Fruit fly (Drosophila melanogaster) whole organism, embryonic: Measurements from ENCODE around the gene CG6296.
A peak's percentile ranks its signal among the peaks of the same experiment; 100 is the strongest.

Experiments used
- Awh ChIP-seq: fragments of 200-800 bp; sonication (Bioruptor generic); IDR thresholded peaks from 2 replicates; pipeline ENCODE4, ENCODE4 v1.3.6; 2022; ENCODE audit warnings: missing biosample characterization, missing genetic modification characterization
- CG10543 ChIP-seq: fragments of 200-800 bp; sonication (Bioruptor generic); optimal IDR thresholded peaks from 3 replicates; lab custom pipeline; 2017; ENCODE audit warnings: missing biosample characterization, mild to moderate bottlenecking, missing genetic modification characterization, moderate library complexity
- CG11093 ChIP-seq: fragments of 200-800 bp; sonication (Bioruptor generic); IDR thresholded peaks from 3 replicates; pipeline ENCODE4 v1.3.6; 2022; ENCODE audit warnings: missing biosample characterization, missing genetic modification characterization
- CG13624 ChIP-seq: fragments of 200-800 bp; sonication (Bioruptor generic); optimal IDR thresholded peaks from 2 replicates; lab custom pipeline; 2016; ENCODE audit warnings: missing biosample characterization, missing genetic modification characterization
- CG1603 ChIP-seq: fragments of 200-800 bp; sonication (Bioruptor generic); optimal IDR thresholded peaks from 2 replicates; lab custom pipeline; 2019; ENCODE audit warnings: missing biosample characterization, mild to moderate bottlenecking, missing genetic modification characterization, moderate library complexity
- CG16779 ChIP-seq: fragments of 200-800 bp; sonication (Bioruptor generic); IDR thresholded peaks from 2 replicates; pipeline ENCODE4 v1.3.6; 2022; ENCODE audit warnings: missing biosample characterization, missing genetic modification characterization
- CG16813 ChIP-seq: fragments of 200-800 bp; sonication (Bioruptor generic); IDR thresholded peaks from 3 replicates; pipeline ENCODE4 v1.3.6; 2022; ENCODE audit warnings: missing biosample characterization, missing genetic modification characterization; ENCODE audit not compliant: partially characterized antibody
- CG17612 ChIP-seq: fragments of 200-800 bp; sonication (Bioruptor generic); IDR thresholded peaks from 2 replicates; pipeline ENCODE4 v1.3.6; 2022; ENCODE audit warnings: missing biosample characterization, missing genetic modification characterization
- CG2678 ChIP-seq: fragments of 200-800 bp; sonication (Bioruptor generic); optimal IDR thresholded peaks from 3 replicates; lab custom pipeline; 2019; ENCODE audit warnings: missing biosample characterization, mild to moderate bottlenecking, missing genetic modification characterization, moderate library complexity
- CG2875 ChIP-seq: fragments of 200-800 bp; sonication (Bioruptor generic); optimal IDR thresholded peaks from 2 replicates; lab custom pipeline; 2017; ENCODE audit warnings: missing biosample characterization, mild to moderate bottlenecking, missing genetic modification characterization, missing genetic modification reagents
- CG3065 ChIP-seq: fragments of 200-800 bp; sonication (Bioruptor generic); optimal IDR thresholded peaks from 2 replicates; lab custom pipeline; 2016; ENCODE audit warnings: missing biosample characterization, missing genetic modification characterization
- CG3726 ChIP-seq: fragments of 200-800 bp; sonication (Bioruptor generic); IDR thresholded peaks from 3 replicates; pipeline ENCODE4, ENCODE4 v1.3.6; 2022; ENCODE audit warnings: missing biosample characterization, missing genetic modification characterization
- CG4328 ChIP-seq: fragments of 200-800 bp; sonication (Bioruptor generic); optimal IDR thresholded peaks from 3 replicates; lab custom pipeline; 2017; ENCODE audit warnings: missing biosample characterization, missing genetic modification reagents, missing genetic modification characterization
- CG6689 ChIP-seq: fragments of 200-800 bp; sonication (Bioruptor generic); IDR thresholded peaks from 2 replicates; pipeline ENCODE4 v1.3.6; 2022; ENCODE audit warnings: missing biosample characterization, missing genetic modification characterization
- CG7987 ChIP-seq: fragments of 200-800 bp; sonication (Bioruptor generic); optimal IDR thresholded peaks from 2 replicates; lab custom pipeline; 2018; ENCODE audit warnings: missing biosample characterization, mild to moderate bottlenecking, missing genetic modification characterization, moderate library complexity
- CG8281 ChIP-seq: fragments of 200-800 bp; sonication (Bioruptor generic); optimal IDR thresholded peaks from 2 replicates; lab custom pipeline; 2018; ENCODE audit warnings: missing biosample characterization, mild to moderate bottlenecking, missing genetic modification characterization, moderate library complexity
- CG8478 ChIP-seq: fragments of >200 bp; optimal IDR thresholded peaks from 2 replicates; lab custom pipeline; 2018
- CG9797 ChIP-seq: fragments of 200-800 bp; sonication (Bioruptor generic); optimal IDR thresholded peaks from 3 replicates; lab custom pipeline; 2018; ENCODE audit warnings: missing biosample characterization, mild to moderate bottlenecking, missing genetic modification characterization
- CTCF ChIP-seq: fragments of 200-800 bp; sonication (Bioruptor generic); optimal IDR thresholded peaks from 2 replicates; lab custom pipeline; 2017; ENCODE audit warnings: missing biosample characterization, mild to moderate bottlenecking, missing genetic modification characterization, moderate library complexity
- Dad ChIP-seq: fragments of 200-800 bp; sonication (Bioruptor generic); optimal IDR thresholded peaks from 3 replicates; lab custom pipeline; 2016; ENCODE audit warnings: missing biosample characterization, missing genetic modification characterization
- HLH4C ChIP-seq: fragments of 200-800 bp; sonication (Bioruptor generic); IDR thresholded peaks from 3 replicates; pipeline ENCODE4 v1.3.6; 2022; ENCODE audit warnings: missing biosample characterization, missing genetic modification characterization; ENCODE audit not compliant: partially characterized antibody
- Med ChIP-seq: fragments of 200-800 bp; sonication (Bioruptor generic); peaks from one replicate; lab custom pipeline; 2016; ENCODE audit warnings: missing biosample characterization, missing genetic modification characterization, mild to moderate bottlenecking, inconsistent platforms, moderate library complexity
- Spps ChIP-seq: fragments of 200-800 bp; sonication (Bioruptor generic); optimal IDR thresholded peaks from 2 replicates; lab custom pipeline; 2018; ENCODE audit warnings: missing biosample characterization, mild to moderate bottlenecking, missing genetic modification characterization
- Ssrp ChIP-seq: fragments of 200-800 bp; sonication (Bioruptor generic); optimal IDR thresholded peaks from 2 replicates; lab custom pipeline; 2018; ENCODE audit warnings: missing biosample characterization, mild to moderate bottlenecking, missing genetic modification characterization, moderate library complexity
- al ChIP-seq: fragments of 200-800 bp; sonication (Bioruptor generic); IDR thresholded peaks from 2 replicates; pipeline ENCODE4 v1.3.6; 2022; ENCODE audit warnings: missing biosample characterization, missing genetic modification characterization
- ap ChIP-seq: fragments of 200-800 bp; sonication (Bioruptor generic); IDR thresholded peaks from 2 replicates; pipeline ENCODE4 v1.3.6; 2022; ENCODE audit warnings: missing biosample characterization, missing genetic modification characterization
- ato ChIP-seq: fragments of 200-800 bp; sonication (Bioruptor generic); IDR thresholded peaks from 2 replicates; pipeline ENCODE4 v1.3.6; 2022; ENCODE audit warnings: missing biosample characterization, missing genetic modification characterization; ENCODE audit not compliant: partially characterized antibody
- az2 ChIP-seq: fragments of 200-800 bp; sonication (Bioruptor generic); optimal IDR thresholded peaks from 3 replicates; lab custom pipeline; 2016; ENCODE audit warnings: missing biosample characterization, missing genetic modification characterization
- bbx ChIP-seq: fragments of 200-800 bp; sonication (Bioruptor generic); IDR thresholded peaks from 2 replicates; pipeline ENCODE4 v1.3.6; 2022; ENCODE audit warnings: missing biosample characterization, missing genetic modification characterization; ENCODE audit not compliant: partially characterized antibody
- btn ChIP-seq: fragments of 200-800 bp; sonication (Bioruptor generic); optimal IDR thresholded peaks from 2 replicates; lab custom pipeline; 2016; ENCODE audit warnings: missing biosample characterization, missing genetic modification characterization
- cad ChIP-seq: fragments of >200 bp; optimal IDR thresholded peaks from 2 replicates; lab custom pipeline; 2017; ENCODE audit warnings: missing biosample characterization, missing genetic modification characterization
- chn ChIP-seq: fragments of 200-800 bp; sonication (Bioruptor generic); optimal IDR thresholded peaks from 2 replicates; lab custom pipeline; 2016; ENCODE audit warnings: missing biosample characterization, missing genetic modification characterization
- dm ChIP-seq: fragments of 200-800 bp; sonication (Bioruptor generic); optimal IDR thresholded peaks from 3 replicates; lab custom pipeline; 2016; ENCODE audit warnings: missing biosample characterization, missing genetic modification characterization
- esg ChIP-seq: fragments of 200-800 bp; sonication (Bioruptor generic); conservative IDR thresholded peaks from 2 replicates; pipeline ENCODE4 v1.3.6; 2022; ENCODE audit warnings: missing biosample characterization, missing genetic modification characterization
- gro ChIP-seq: fragments of 200-800 bp; sonication (Bioruptor generic); optimal IDR thresholded peaks from 2 replicates; lab custom pipeline; 2016; ENCODE audit warnings: missing biosample characterization, missing genetic modification characterization
- gsb-n ChIP-seq: fragments of 200-800 bp; sonication (Bioruptor generic); optimal IDR thresholded peaks from 3 replicates; lab custom pipeline; 2018; ENCODE audit warnings: missing biosample characterization, mild to moderate bottlenecking, missing genetic modification characterization
- hbn ChIP-seq: fragments of 200-800 bp; sonication (Bioruptor generic); IDR thresholded peaks from 2 replicates; pipeline ENCODE4 v1.3.6; 2022; ENCODE audit warnings: missing biosample characterization, missing genetic modification characterization; ENCODE audit not compliant: partially characterized antibody
- her ChIP-seq: fragments of 200-800 bp; sonication (Bioruptor generic); optimal IDR thresholded peaks from 2 replicates; lab custom pipeline; 2016; ENCODE audit warnings: missing biosample characterization, missing genetic modification characterization
- insv ChIP-seq, 2 experiments: fragments of 200-800 bp; sonication (Bioruptor generic); optimal IDR thresholded peaks; 3 replicates each; lab custom pipeline; 2016 to 2018; ENCODE audit warnings: missing biosample characterization in 2 of 2, missing genetic modification characterization in 2 of 2
- lab ChIP-seq: fragments of 200-800 bp; sonication (Bioruptor generic); optimal IDR thresholded peaks from 3 replicates; lab custom pipeline; 2017; ENCODE audit warnings: missing biosample characterization, missing genetic modification characterization, mild to moderate bottlenecking, moderate library complexity, missing genetic modification reagents
- lilli ChIP-seq: fragments of 200-800 bp; sonication (Bioruptor generic); optimal IDR thresholded peaks from 3 replicates; lab custom pipeline; 2016; ENCODE audit warnings: missing biosample characterization, missing genetic modification characterization
- nau ChIP-seq: fragments of 200-800 bp; sonication (Bioruptor generic); optimal IDR thresholded peaks from 3 replicates; lab custom pipeline; 2017; ENCODE audit warnings: missing biosample characterization, mild to moderate bottlenecking, missing genetic modification characterization, missing genetic modification reagents
- nerfin-1 ChIP-seq: fragments of 200-800 bp; sonication (Bioruptor generic); optimal IDR thresholded peaks from 3 replicates; lab custom pipeline; 2019; ENCODE audit warnings: missing biosample characterization, mild to moderate bottlenecking, missing genetic modification characterization, moderate library complexity
- schlank ChIP-seq: fragments of 200-800 bp; sonication (Bioruptor generic); optimal IDR thresholded peaks from 2 replicates; lab custom pipeline; 2018; ENCODE audit warnings: missing biosample characterization, mild to moderate bottlenecking, missing genetic modification characterization
- slp2 ChIP-seq: fragments of 200-800 bp; sonication (Bioruptor generic); optimal IDR thresholded peaks from 2 replicates; lab custom pipeline; 2016; ENCODE audit warnings: missing biosample characterization, missing genetic modification characterization
- stc ChIP-seq: fragments of 200-800 bp; sonication (Bioruptor generic); IDR thresholded peaks from 2 replicates; pipeline ENCODE4 v1.3.6; 2022; ENCODE audit warnings: missing biosample characterization, missing genetic modification characterization
- twi ChIP-seq: fragments of 200-800 bp; optimal IDR thresholded peaks from 2 replicates; lab custom pipeline; 2019; ENCODE audit warnings: missing biosample characterization, mild to moderate bottlenecking, missing genetic modification characterization, moderate library complexity
- unpg ChIP-seq: fragments of 200-800 bp; sonication (Bioruptor generic); optimal IDR thresholded peaks from 3 replicates; lab custom pipeline; 2018; ENCODE audit warnings: missing biosample characterization, mild to moderate bottlenecking, missing genetic modification characterization, moderate library complexity
- usp ChIP-seq: fragments of >200 bp; optimal IDR thresholded peaks from 2 replicates; lab custom pipeline; 2017; ENCODE audit warnings: missing biosample characterization, missing genetic modification characterization
- zen ChIP-seq: fragments of 200-800 bp; sonication (Bioruptor generic); optimal IDR thresholded peaks from 3 replicates; lab custom pipeline; 2018; ENCODE audit warnings: missing biosample characterization, mild to moderate bottlenecking, missing genetic modification characterization, moderate library complexity
- zfh2 ChIP-seq: fragments of 200-800 bp; sonication (Bioruptor generic); optimal IDR thresholded peaks from 2 replicates; lab custom pipeline; 2016; ENCODE audit warnings: missing biosample characterization, missing genetic modification characterization

The CG6296 gene

dm6 chr3R:26968823-26969638 lies 36.2 kb downstream of the CG6296 start (continued):
- TF ChIP-seq zfh2 (GFP tag; lab: Kevin White, UChicago) (no peak), lilli (no peak), cad (no peak), CG3065 (GFP tag; lab: Kevin White, UChicago) (no peak), CG2678 (tag; lab: Kevin White, UChicago) (peak; percentile 39), chn (GFP tag; lab: Kevin White, UChicago) (no peak), unpg (GFP tag; lab: Kevin White, UChicago) (peak; percentile 44), slp2 (no peak), CG1603 (no peak), CG11093 (GFP tag; lab: Robert Waterston, UW) (no peak), Awh (GFP tag; lab: Robert Waterston, UW) (0 out of 2 replicates have a peak, but pooled peaks have one; percentile 18), CG16813 (GFP tag; lab: Robert Waterston, UW) (no peak), Spps (tag; lab: Kevin White, UChicago) (no peak), CG2875 (no peak), twi (tag; lab: Kevin White, UChicago) (no peak), CG9797 (GFP tag; lab: Kevin White, UChicago) (no peak), Dad (GFP tag; lab: Kevin White, UChicago) (no peak), CG16779 (GFP tag; lab: Robert Waterston, UW) (no peak), esg (no peak), al (GFP tag; lab: Robert Waterston, UW) (0 out of 2 replicates have a peak, but pooled peaks have one; percentile 10), ap (GFP tag; lab: Robert Waterston, UW) (no peak), nau (GFP tag; lab: Kevin White, UChicago) (no peak), ato (GFP tag; lab: Robert Waterston, UW) (no peak), nerfin-1 (tag; lab: Kevin White, UChicago) (no peak), Ssrp (tag; lab: Kevin White, UChicago) (peak; percentile 48), CG8478 (no peak), dm (GFP tag; lab: Kevin White, UChicago) (no peak), gro (GFP tag; lab: Kevin White, UChicago) (no peak), CG13624 (no peak), Med (no peak), bbx (GFP tag; lab: Robert Waterston, UW) (no peak), gsb-n (tag; lab: Kevin White, UChicago) (no peak), lab (GFP tag; lab: Kevin White, UChicago) (no peak), CTCF (GFP tag; lab: Kevin White, UChicago) (no peak), az2 (peak; percentile 17), stc (GFP tag; lab: Robert Waterston, UW) (no peak), insv (GFP tag; optimal IDR thresholded peaks at IDR 0.05; lab: Kevin White, UChicago) (no peak), her (GFP tag; lab: Kevin White, UChicago) (no peak), zen (tag; lab: Kevin White, UChicago) (no peak), CG17612 (no peak), schlank (no peak), hbn (GFP tag; lab: Robert Waterston, UW) (no peak), btn (GFP tag; lab: Kevin White, UChicago) (no peak), CG6689 (GFP tag; lab: Robert Waterston, UW) (no peak), CG10543 (no peak), HLH4C (GFP tag; lab: Robert Waterston, UW) (no peak), CG7987 (GFP tag; lab: Kevin White, UChicago) (no peak), CG8281 (peak; percentile 20), usp (GFP tag; lab: Kevin White, UChicago) (no peak), CG3726 (GFP tag; lab: Robert Waterston, UW) (no peak), CG4328 (GFP tag; lab: Kevin White, UChicago) (no peak)
